Worm (Caenorhabditis elegans) whole organism, young adult: ENCODE measurements around the gene sre-32.

ENCODE experiments used
- B0035.1 ChIP-seq: sonication (generic microtip); optimal IDR thresholded peaks from 2 replicates; lab custom pipeline; 2016; ENCODE audit warnings: missing genetic modification characterization, mild to moderate bottlenecking, missing compliant biosample characterization, missing genotype, missing genetic modification reagents
- D2030.7 ChIP-seq: fragments of 200-800 bp; sonication (Bioruptor generic); IDR thresholded peaks from 2 replicates; pipeline ENCODE4 v1.3.6; 2022; ENCODE audit warnings: missing genetic modification reagents, missing genetic modification characterization, missing compliant biosample characterization
- F37B4.10 ChIP-seq: fragments of 200-800 bp; sonication (Bioruptor generic); IDR thresholded peaks from 2 replicates; pipeline ENCODE4 v1.3.6; 2022; ENCODE audit warnings: missing genetic modification characterization, missing compliant biosample characterization
- F49E8.2 ChIP-seq: sonication (generic microtip); optimal IDR thresholded peaks from 3 replicates; lab custom pipeline; 2017; ENCODE audit warnings: missing genetic modification characterization, mild to moderate bottlenecking, missing compliant biosample characterization, antibody characterized with exemption, moderate library complexity; ENCODE audit not compliant: insufficient read depth
- F52B5.7 ChIP-seq: sonication (generic microtip); optimal IDR thresholded peaks from 2 replicates; lab custom pipeline; 2016; ENCODE audit warnings: mild to moderate bottlenecking, missing genetic modification characterization, missing compliant biosample characterization
- K11D2.4 ChIP-seq: fragments of 200-800 bp; sonication (Bioruptor generic); IDR thresholded peaks from 2 replicates; pipeline ENCODE4 v1.3.6; 2022; ENCODE audit warnings: missing genetic modification reagents, missing genetic modification characterization, missing compliant biosample characterization
- T07F8.4 ChIP-seq: sonication (generic microtip); optimal IDR thresholded peaks from 2 replicates; lab custom pipeline; 2016; ENCODE audit warnings: mild to moderate bottlenecking, missing genetic modification characterization, moderate library complexity, missing compliant biosample characterization
- ZK185.1 ChIP-seq: sonication (generic microtip); optimal IDR thresholded peaks from 2 replicates; lab custom pipeline; 2016; ENCODE audit warnings: mild to moderate bottlenecking, missing genetic modification characterization, missing compliant biosample characterization; ENCODE audit not compliant: poor library complexity, severe bottlenecking
- akir-1 ChIP-seq: fragments of 200-800 bp; sonication (Bioruptor generic); optimal IDR thresholded peaks from 2 replicates; lab custom pipeline; 2018; ENCODE audit warnings: mild to moderate bottlenecking, missing genetic modification characterization, moderate library complexity, missing compliant biosample characterization
- atf-7 ChIP-seq: sonication (generic microtip); optimal IDR thresholded peaks from 2 replicates; lab custom pipeline; 2017; ENCODE audit warnings: mild to moderate bottlenecking, missing genetic modification characterization, missing compliant biosample characterization
- bed-1 ChIP-seq: fragments of 200-800 bp; sonication (Bioruptor generic); IDR thresholded peaks from 2 replicates; pipeline ENCODE4 v1.3.6; 2022; ENCODE audit warnings: missing genetic modification reagents, missing genetic modification characterization, missing compliant biosample characterization
- bed-2 ChIP-seq: fragments of 200-800 bp; sonication (Bioruptor generic); IDR thresholded peaks from 2 replicates; pipeline ENCODE4 v1.3.6; 2022; ENCODE audit warnings: missing genetic modification reagents, missing genetic modification characterization, missing compliant biosample characterization
- ccch-3 ChIP-seq: fragments of 200-800 bp; sonication (Bioruptor generic); optimal IDR thresholded peaks from 2 replicates; lab custom pipeline; 2018; ENCODE audit warnings: mild to moderate bottlenecking, missing genetic modification characterization, missing compliant biosample characterization
- cebp-2 ChIP-seq: fragments of 200-800 bp; sonication (Bioruptor generic); IDR thresholded peaks from 2 replicates; pipeline ENCODE4 v1.3.6; 2022; ENCODE audit warnings: missing genetic modification characterization, missing compliant biosample characterization
- ceh-27 ChIP-seq: fragments of 200-800 bp; sonication (Bioruptor generic); optimal IDR thresholded peaks from 2 replicates; lab custom pipeline; 2018; ENCODE audit warnings: mild to moderate bottlenecking, missing genetic modification characterization, moderate library complexity, missing compliant biosample characterization
- ceh-40 ChIP-seq: fragments of 200-800 bp; sonication (Bioruptor generic); IDR thresholded peaks from 2 replicates; pipeline ENCODE4 v1.3.6; 2022; ENCODE audit warnings: missing genetic modification characterization, missing compliant biosample characterization
- dox-1 ChIP-seq: fragments of 200-800 bp; sonication (Bioruptor generic); IDR thresholded peaks from 2 replicates; pipeline ENCODE4 v1.3.6; 2022; ENCODE audit warnings: missing genetic modification reagents, missing genetic modification characterization, missing compliant biosample characterization
- egl-44 ChIP-seq: fragments of 200-800 bp; sonication (Bioruptor generic); IDR thresholded peaks from 2 replicates; pipeline ENCODE4 v1.3.6; 2022; ENCODE audit warnings: missing genetic modification reagents, missing genetic modification characterization, missing compliant biosample characterization
- ets-4 ChIP-seq: fragments of 200-800 bp; sonication (Bioruptor generic); optimal IDR thresholded peaks from 2 replicates; lab custom pipeline; 2018; ENCODE audit warnings: mild to moderate bottlenecking, missing genetic modification characterization, missing compliant biosample characterization
- gei-17 ChIP-seq: fragments of 200-800 bp; sonication (Bioruptor generic); optimal IDR thresholded peaks from 2 replicates; lab custom pipeline; 2018; ENCODE audit warnings: mild to moderate bottlenecking, missing genetic modification characterization, missing compliant biosample characterization
- him-1 ChIP-seq: sonication (generic microtip); optimal IDR thresholded peaks from 2 replicates; lab custom pipeline; 2016; ENCODE audit warnings: missing genotype, missing genetic modification reagents, missing genetic modification characterization, missing compliant biosample characterization
- hlh-12 ChIP-seq: sonication (generic microtip); optimal IDR thresholded peaks from 2 replicates; lab custom pipeline; 2016; ENCODE audit warnings: missing genetic modification characterization, missing compliant biosample characterization
- hmg-1.2 ChIP-seq: fragments of 200-800 bp; sonication (Bioruptor generic); IDR thresholded peaks from 2 replicates; pipeline ENCODE4 v1.3.6; 2022; ENCODE audit warnings: missing genetic modification reagents, missing genetic modification characterization, missing compliant biosample characterization
- hmg-20 ChIP-seq: fragments of 200-800 bp; sonication (Bioruptor generic); IDR thresholded peaks from 2 replicates; pipeline ENCODE4 v1.3.6; 2022; ENCODE audit warnings: missing genetic modification reagents, missing genetic modification characterization, missing compliant biosample characterization
- hrde-1 ChIP-seq: sonication (generic microtip); optimal IDR thresholded peaks from 2 replicates; lab custom pipeline; 2016; ENCODE audit warnings: missing genetic modification characterization, mild to moderate bottlenecking, missing compliant biosample characterization, moderate library complexity, missing genotype, missing genetic modification reagents, borderline replicate concordance
- lir-1 ChIP-seq: fragments of 200-800 bp; sonication (Bioruptor generic); conservative IDR thresholded peaks from 2 replicates; pipeline ENCODE4 v1.3.6; 2022; ENCODE audit warnings: missing genetic modification reagents, missing genetic modification characterization, missing compliant biosample characterization
- lsl-1 ChIP-seq: fragments of 200-800 bp; sonication (Bioruptor generic); optimal IDR thresholded peaks from 2 replicates; lab custom pipeline; 2018; ENCODE audit warnings: mild to moderate bottlenecking, missing genetic modification characterization, moderate library complexity, missing compliant biosample characterization
- madf-3 ChIP-seq: fragments of 200-800 bp; sonication (Bioruptor generic); IDR thresholded peaks from 2 replicates; pipeline ENCODE4 v1.3.6; 2022; ENCODE audit warnings: missing genetic modification reagents, missing genetic modification characterization, missing compliant biosample characterization
- madf-6 ChIP-seq: fragments of 200-800 bp; sonication (Bioruptor generic); IDR thresholded peaks from 2 replicates; pipeline ENCODE4 v1.3.6; 2022; ENCODE audit warnings: missing genetic modification reagents, missing genetic modification characterization, missing compliant biosample characterization
- mes-4 ChIP-seq: sonication (generic microtip); optimal IDR thresholded peaks from 2 replicates; lab custom pipeline; 2016; ENCODE audit warnings: missing genotype, missing genetic modification characterization, missing compliant biosample characterization
- nfya-1 ChIP-seq: sonication (generic microtip); optimal IDR thresholded peaks from 2 replicates; lab custom pipeline; 2017; ENCODE audit warnings: antibody characterized with exemption, missing compliant biosample characterization, missing genetic modification characterization, borderline replicate concordance; ENCODE audit not compliant: insufficient read depth
- nfya-2 ChIP-seq: fragments of 200-800 bp; sonication (Bioruptor generic); IDR thresholded peaks from 2 replicates; pipeline ENCODE4 v1.3.6; 2022; ENCODE audit warnings: missing genetic modification reagents, missing genetic modification characterization, missing compliant biosample characterization
- nhr-120 ChIP-seq: fragments of 200-800 bp; sonication (Bioruptor generic); IDR thresholded peaks from 2 replicates; pipeline ENCODE4 v1.3.6; 2022; ENCODE audit warnings: missing genetic modification characterization, missing compliant biosample characterization
- pha-4 ChIP-seq: fragments of 150-350 bp; sonication (generic microtip); optimal IDR thresholded peaks from 2 replicates; lab custom pipeline; 2014; ENCODE audit warnings: missing biosample characterization, missing genetic modification reagents, missing genetic modification characterization
- rpc-1 ChIP-seq, 2 experiments: fragments of 150-350 bp in 1 of 2; sonication (generic microtip) in 1 of 2; optimal IDR thresholded peaks; 2 replicates each; lab custom pipeline; 2014 to 2018; ENCODE audit warnings: missing biosample characterization in 1 of 2, missing genetic modification characterization in 1 of 2, missing genetic modification reagents in 1 of 2, missing genotype in 1 of 2
- sdz-38 ChIP-seq: sonication (generic microtip); optimal IDR thresholded peaks from 2 replicates; lab custom pipeline; 2016; ENCODE audit warnings: missing genotype, missing genetic modification characterization, missing compliant biosample characterization
- snpc-1.1 ChIP-seq: sonication (generic microtip); optimal IDR thresholded peaks from 2 replicates; lab custom pipeline; 2017; ENCODE audit warnings: missing genetic modification characterization, mild to moderate bottlenecking, missing compliant biosample characterization, antibody characterized with exemption, moderate library complexity, missing genotype, missing genetic modification reagents; ENCODE audit not compliant: insufficient read depth
- snpc-3.4 ChIP-seq: sonication (generic microtip); optimal IDR thresholded peaks from 2 replicates; lab custom pipeline; 2017; ENCODE audit warnings: missing genetic modification characterization, mild to moderate bottlenecking, missing compliant biosample characterization, antibody characterized with exemption, moderate library complexity, missing genotype, missing genetic modification reagents
- tbp1 ChIP-seq: fragments of 200-800 bp; sonication (Bioruptor generic); optimal IDR thresholded peaks from 2 replicates; lab custom pipeline; 2018; ENCODE audit warnings: mild to moderate bottlenecking, missing genetic modification characterization, missing compliant biosample characterization
- unc-130 ChIP-seq: sonication (generic microtip); optimal IDR thresholded peaks from 2 replicates; lab custom pipeline; 2016; ENCODE audit warnings: missing genetic modification reagents, missing genetic modification characterization, missing compliant biosample characterization

Gene sre-32

ce11 chrII:12420486-12420885 is 36.0 kb downstream of the sre-32 start, which contains the start of gene sre-26:
sre-26 (minus strand) TSS chrII:12420586.
- TF ChIP-seq hrde-1 (tag; lab: Kevin White, UChicago) (no peak), him-1 (tag; lab: Kevin White, UChicago) (no peak), akir-1 (GFP tag; lab: Kevin White, UChicago) (no peak), bed-1 (GFP tag; lab: Robert Waterston, UW) (no peak), hlh-12 (tag; lab: Kevin White, UChicago) (no peak), cebp-2 (no peak), ceh-27 (GFP tag; lab: Kevin White, UChicago) (no peak), lsl-1 (GFP tag; lab: Kevin White, UChicago) (no peak), hmg-1.2 (GFP tag; lab: Robert Waterston, UW) (no peak), ets-4 (GFP tag; lab: Kevin White, UChicago) (no peak), hmg-20 (no peak), rpc-1 (optimal IDR thresholded peaks at IDR 0.05; lab: Kevin White, UChicago) (no peak), rpc-1 (tag; optimal IDR thresholded peaks at IDR 0.05; lab: Kevin White, UChicago) (no peak), K11D2.4 (GFP tag; lab: Robert Waterston, UW) (no peak), gei-17 (GFP tag; lab: Kevin White, UChicago) (no peak), madf-6 (no peak), bed-2 (GFP tag; lab: Robert Waterston, UW) (no peak), D2030.7 (no peak), dox-1 (GFP tag; lab: Robert Waterston, UW) (no peak)

- no peak for TF ChIP-seq ZK185.1 (tag; lab: Kevin White, UChicago)
- no peak for TF ChIP-seq nfya-1
- no peak for TF ChIP-seq snpc-1.1 (tag; lab: Kevin White, UChicago)
- TF ChIP-seq mes-4: no peak
- no peak for TF ChIP-seq T07F8.4 (tag; lab: Kevin White, UChicago)
- no peak for TF ChIP-seq nhr-120 (GFP tag; lab: Robert Waterston, UW)
- TF ChIP-seq dox-1 (GFP tag; lab: Robert Waterston, UW): no peak
- TF ChIP-seq cebp-2: no peak
- TF ChIP-seq nfya-2 (GFP tag; lab: Robert Waterston, UW): no peak
- no peak for TF ChIP-seq unc-130 (GFP tag; lab: Kevin White, UChicago)
- no peak for TF ChIP-seq ceh-27 (GFP tag; lab: Kevin White, UChicago)
- TF ChIP-seq F52B5.7 (tag; lab: Kevin White, UChicago): no peak
- TF ChIP-seq, all 124 proteins: peak for 0
Observed at ce11 chrII:12417996-12418395, 38.5 kb downstream of the sre-32 start.

ce11 chrII:12417514-12417913 is 39.0 kb downstream of the sre-32 start, which contains the start of gene sre-27:
sre-27 (minus strand) TSS chrII:12417614.
- TF ChIP-seq T07F8.4 (tag; lab: Kevin White, UChicago) (no peak), ceh-40 (GFP tag; lab: Robert Waterston, UW) (no peak), egl-44 (no peak), sdz-38 (tag; lab: Kevin White, UChicago) (no peak), lir-1 (GFP tag; lab: Robert Waterston, UW) (no peak), B0035.1 (no peak), hmg-1.2 (GFP tag; lab: Robert Waterston, UW) (no peak), F49E8.2 (tag; lab: Kevin White, UChicago) (no peak)

ce11 chrII:12414805-12415204 is 41.7 kb downstream of the sre-32 start, which contains the start of gene Y57A10C.11:
Y57A10C.11 (minus strand) TSS chrII:12414905.
- TF ChIP-seq F37B4.10 (GFP tag; lab: Robert Waterston, UW): no peak
- no peak for TF ChIP-seq lir-1 (GFP tag; lab: Robert Waterston, UW)
- no peak for TF ChIP-seq ZK185.1 (tag; lab: Kevin White, UChicago)
- no peak for TF ChIP-seq cebp-2
- no peak for TF ChIP-seq atf-7
- no peak for TF ChIP-seq madf-3 (GFP tag; lab: Robert Waterston, UW)
- no peak for TF ChIP-seq pha-4 (tag; lab: Kevin White, UChicago)
- TF ChIP-seq tbp1 (GFP tag; lab: Kevin White, UChicago): no peak
- TF ChIP-seq sdz-38 (tag; lab: Kevin White, UChicago): no peak
- no peak for TF ChIP-seq snpc-3.4
- no peak for TF ChIP-seq ccch-3 (GFP tag; lab: Kevin White, UChicago)
